Fruit fly (Drosophila melanogaster): ENCODE measurements around the gene Ugt36F1.

Gene Ugt36F1

DNA sequence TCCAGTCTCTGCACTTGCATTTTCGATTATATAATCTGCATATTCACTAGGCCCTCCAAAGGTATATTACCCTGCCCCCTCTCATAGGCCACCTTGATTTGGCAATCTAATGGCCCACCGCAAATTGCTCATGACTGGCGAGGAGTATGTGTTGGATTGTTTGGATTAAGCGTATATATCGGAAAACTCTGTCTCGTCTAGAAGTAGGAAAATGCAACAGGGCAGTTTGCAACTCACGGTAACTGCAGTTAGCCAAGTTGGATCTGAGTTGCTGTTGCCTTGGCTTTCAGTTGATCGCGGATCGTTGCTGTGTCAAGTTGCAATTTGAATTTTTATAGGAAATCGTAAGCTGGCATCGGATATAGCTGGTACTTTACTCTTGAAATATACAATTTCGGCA lies at the start of gene Ugt36F1:
Gene Ugt36F1 (plus strand): TSS at position 301 of the 400 bp plus-strand sequence.
- TF ChIP-seq cic (GFP tag; optimal IDR thresholded peaks at IDR 0.05) (no peak), toe (GFP tag; optimal IDR thresholded peaks at IDR 0.05) (no peak), CG1620 (GFP tag; optimal IDR thresholded peaks at IDR 0.05) (no peak), cnc (optimal IDR thresholded peaks at IDR 0.05) (no peak)

- TF ChIP-seq Hr96 (GFP tag; optimal IDR thresholded peaks at IDR 0.05) (no peak), CG7101 (tag; optimal IDR thresholded peaks at IDR 0.05) (no peak), CG12768 (GFP tag; optimal IDR thresholded peaks at IDR 0.05) (no peak), toe (GFP tag; optimal IDR thresholded peaks at IDR 0.05) (no peak), cic (GFP tag; optimal IDR thresholded peaks at IDR 0.05) (no peak), CG7045 (GFP tag; optimal IDR thresholded peaks at IDR 0.05) (no peak), CG14711 (tag; optimal IDR thresholded peaks at IDR 0.05) (no peak), cnc (optimal IDR thresholded peaks at IDR 0.05) (no peak), pad (GFP tag; optimal IDR thresholded peaks at IDR 0.05) (no peak), bab1 (GFP tag; optimal IDR thresholded peaks at IDR 0.05) (no peak), kay (GFP tag; ENCODE audit: borderline replicate concordance) (no peak), CG5204 (GFP tag; optimal IDR thresholded peaks at IDR 0.05) (no peak), Mnt (GFP tag; optimal IDR thresholded peaks at IDR 0.05) (no peak), CG33017 (tag; optimal IDR thresholded peaks at IDR 0.05) (no peak), Crg-1 (GFP tag; optimal IDR thresholded peaks at IDR 0.05) (no peak), tj (GFP tag; optimal IDR thresholded peaks at IDR 0.05) (no peak), ovo (GFP tag; optimal IDR thresholded peaks at IDR 0.05) (no peak), CG1620 (GFP tag; optimal IDR thresholded peaks at IDR 0.05) (no peak)
Measured at dm6 chr2L:18775274-18775673, 43.9 kb upstream of the Ugt36F1 start.

dm6 chr2L:18776559-18776958 lies 42.6 kb upstream of the Ugt36F1 start:
- TF ChIP-seq toe (GFP tag; optimal IDR thresholded peaks at IDR 0.05) (no peak), pad (GFP tag; optimal IDR thresholded peaks at IDR 0.05) (peak; percentile 3), kay (GFP tag; ENCODE audit: borderline replicate concordance) (peak; percentile 9)

- TF ChIP-seq CG7101 (tag; optimal IDR thresholded peaks at IDR 0.05), result no peak
- TF ChIP-seq CG33017 (tag; optimal IDR thresholded peaks at IDR 0.05), result no peak
- no peak for TF ChIP-seq CG14711 (tag; optimal IDR thresholded peaks at IDR 0.05)
- TF ChIP-seq bab1 (GFP tag; optimal IDR thresholded peaks at IDR 0.05), result no peak
Measured at dm6 chr2L:18777442-18777841, 41.7 kb upstream of the Ugt36F1 start.

- TF ChIP-seq kay (GFP tag; ENCODE audit: borderline replicate concordance) (peak; percentile 8), CG14711 (tag; optimal IDR thresholded peaks at IDR 0.05) (no peak)
Measured at dm6 chr2L:18780911-18781545, 38.1 kb upstream of the Ugt36F1 start.

dm6 chr2L:18782212-18782825 lies 36.8 kb upstream of the Ugt36F1 start:
- TF ChIP-seq Crg-1 (GFP tag; optimal IDR thresholded peaks at IDR 0.05) (no peak), Hr96 (GFP tag; optimal IDR thresholded peaks at IDR 0.05) (no peak), CG12768 (GFP tag; optimal IDR thresholded peaks at IDR 0.05) (no peak), Clk (GFP tag; optimal IDR thresholded peaks at IDR 0.05) (no peak), CG7045 (GFP tag; optimal IDR thresholded peaks at IDR 0.05) (no peak), CG5204 (GFP tag; optimal IDR thresholded peaks at IDR 0.05) (no peak), cic (GFP tag; optimal IDR thresholded peaks at IDR 0.05) (no peak), tj (GFP tag; optimal IDR thresholded peaks at IDR 0.05) (no peak), ovo (GFP tag; optimal IDR thresholded peaks at IDR 0.05) (no peak), pad (GFP tag; optimal IDR thresholded peaks at IDR 0.05) (no peak), bab1 (GFP tag; optimal IDR thresholded peaks at IDR 0.05) (no peak), CG14711 (tag; optimal IDR thresholded peaks at IDR 0.05) (no peak), Mnt (GFP tag; optimal IDR thresholded peaks at IDR 0.05) (no peak)

DNA sequence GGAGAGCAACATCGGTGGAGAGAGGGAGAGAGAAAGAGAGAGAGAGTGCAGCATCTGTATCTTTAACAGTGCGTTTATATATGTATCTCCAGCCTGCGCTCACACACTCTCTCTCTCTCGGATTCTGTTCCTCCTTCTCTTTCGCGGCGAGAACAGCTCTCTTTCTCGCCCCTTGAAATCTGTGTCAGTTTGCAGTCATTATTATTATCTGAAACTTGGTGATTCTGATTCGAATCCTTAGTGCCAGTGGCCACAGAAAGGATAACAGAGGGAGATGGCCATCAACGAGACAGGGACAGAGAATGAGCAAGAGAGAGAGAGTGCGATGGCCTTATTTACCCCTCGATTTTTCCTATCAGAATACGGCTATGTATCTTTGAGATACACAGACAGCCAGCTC lies 36.2 kb upstream of the Ugt36F1 start:
- peak; percentile 15 for TF ChIP-seq pad (GFP tag; optimal IDR thresholded peaks at IDR 0.05)
- no peak for TF ChIP-seq cnc (optimal IDR thresholded peaks at IDR 0.05)
- TF ChIP-seq Crg-1 (GFP tag; optimal IDR thresholded peaks at IDR 0.05), result no peak

- TF ChIP-seq Mnt (GFP tag; optimal IDR thresholded peaks at IDR 0.05) (no peak), CG7101 (tag; optimal IDR thresholded peaks at IDR 0.05) (no peak), Crg-1 (GFP tag; optimal IDR thresholded peaks at IDR 0.05) (no peak), bab1 (GFP tag; optimal IDR thresholded peaks at IDR 0.05) (no peak), CG11617 (GFP tag; optimal IDR thresholded peaks at IDR 0.05) (no peak), CG14711 (tag; optimal IDR thresholded peaks at IDR 0.05) (no peak), pad (GFP tag; optimal IDR thresholded peaks at IDR 0.05) (no peak), CG7045 (GFP tag; optimal IDR thresholded peaks at IDR 0.05) (no peak), CG1620 (GFP tag; optimal IDR thresholded peaks at IDR 0.05) (no peak), Clk (GFP tag; optimal IDR thresholded peaks at IDR 0.05) (no peak), toe (GFP tag; optimal IDR thresholded peaks at IDR 0.05) (no peak)
Measured at dm6 chr2L:18783357-18784040, 35.6 kb upstream of the Ugt36F1 start.
